Fruit fly (Drosophila melanogaster) whole organism, embryonic: ENCODE measurements around the gene Glyat.

Experiments
- ATbp ChIP-seq: fragments of 200-800 bp; sonication (Bioruptor generic); optimal IDR thresholded peaks from 2 replicates; lab custom pipeline; 2017; ENCODE audit warnings: missing biosample characterization, mild to moderate bottlenecking, missing genetic modification characterization, missing genetic modification reagents
- B-H1 ChIP-seq: fragments of 200-800 bp; sonication (Bioruptor generic); IDR thresholded peaks from 3 replicates; pipeline ENCODE4 v1.3.6; 2022; ENCODE audit warnings: missing biosample characterization, missing genetic modification characterization
- CG1024 ChIP-seq: fragments of 200-800 bp; sonication (Bioruptor generic); IDR thresholded peaks from 2 replicates; pipeline ENCODE4 v1.3.6; 2022; ENCODE audit warnings: missing biosample characterization, missing genetic modification characterization
- CG12071 ChIP-seq: fragments of 200-800 bp; sonication (Bioruptor generic); optimal IDR thresholded peaks from 3 replicates; lab custom pipeline; 2018; ENCODE audit warnings: missing biosample characterization, mild to moderate bottlenecking, missing genetic modification characterization
- CG12155 ChIP-seq: fragments of 200-800 bp; sonication (Bioruptor generic); optimal IDR thresholded peaks from 3 replicates; lab custom pipeline; 2016; ENCODE audit warnings: missing biosample characterization, missing genetic modification characterization
- CG12299 ChIP-seq: fragments of 200-800 bp; sonication (Bioruptor generic); optimal IDR thresholded peaks from 2 replicates; lab custom pipeline; 2018; ENCODE audit warnings: missing biosample characterization, mild to moderate bottlenecking, missing genetic modification characterization
- CG12744 ChIP-seq: fragments of 200-800 bp; sonication (Bioruptor generic); optimal IDR thresholded peaks from 2 replicates; lab custom pipeline; 2016; ENCODE audit warnings: missing biosample characterization, missing genetic modification characterization
- CG13775 ChIP-seq: fragments of 200-800 bp; sonication (Bioruptor generic); optimal IDR thresholded peaks from 3 replicates; lab custom pipeline; 2017; ENCODE audit warnings: missing biosample characterization, mild to moderate bottlenecking, missing genetic modification characterization
- CG1529 ChIP-seq: fragments of 200-800 bp; sonication (Bioruptor generic); optimal IDR thresholded peaks from 3 replicates; lab custom pipeline; 2018; ENCODE audit warnings: missing biosample characterization, missing genetic modification characterization
- CG1603 ChIP-seq: fragments of 200-800 bp; sonication (Bioruptor generic); optimal IDR thresholded peaks from 2 replicates; lab custom pipeline; 2019; ENCODE audit warnings: missing biosample characterization, mild to moderate bottlenecking, missing genetic modification characterization, moderate library complexity
- CG2116 ChIP-seq: fragments of 200-800 bp; sonication (Bioruptor generic); optimal IDR thresholded peaks from 3 replicates; lab custom pipeline; 2018; ENCODE audit warnings: missing biosample characterization, mild to moderate bottlenecking, missing genetic modification characterization
- CG2129 ChIP-seq: fragments of 200-800 bp; sonication (Bioruptor generic); IDR thresholded peaks from 2 replicates; pipeline ENCODE4 v1.3.6; 2022; ENCODE audit warnings: missing biosample characterization, missing genetic modification characterization; ENCODE audit not compliant: partially characterized antibody
- CG2199 ChIP-seq: fragments of 200-800 bp; sonication (Bioruptor generic); IDR thresholded peaks from 3 replicates; pipeline ENCODE4 v1.3.6; 2022; ENCODE audit warnings: missing biosample characterization, missing genetic modification characterization
- CG4328 ChIP-seq: fragments of 200-800 bp; sonication (Bioruptor generic); optimal IDR thresholded peaks from 3 replicates; lab custom pipeline; 2017; ENCODE audit warnings: missing biosample characterization, missing genetic modification reagents, missing genetic modification characterization
- CG4424 ChIP-seq: fragments of 200-800 bp; sonication (Bioruptor generic); optimal IDR thresholded peaks from 3 replicates; lab custom pipeline; 2016; ENCODE audit warnings: missing biosample characterization, missing genetic modification characterization
- CG4820 ChIP-seq: fragments of 200-800 bp; sonication (Bioruptor generic); optimal IDR thresholded peaks from 3 replicates; lab custom pipeline; 2016; ENCODE audit warnings: missing biosample characterization, missing genetic modification characterization
- CG6175 ChIP-seq: fragments of 200-800 bp; sonication (Bioruptor generic); IDR thresholded peaks from 3 replicates; pipeline ENCODE4 v1.3.6; 2022; ENCODE audit warnings: missing biosample characterization, missing genetic modification characterization
- CG6254 ChIP-seq: fragments of 200-800 bp; sonication (Bioruptor generic); optimal IDR thresholded peaks from 3 replicates; lab custom pipeline; 2017; ENCODE audit warnings: mild to moderate bottlenecking, missing biosample characterization, missing genetic modification reagents, missing genetic modification characterization
- CG6272 ChIP-seq: fragments of 200-800 bp; sonication (Bioruptor generic); IDR thresholded peaks from 2 replicates; pipeline ENCODE4 v1.3.6; 2022; ENCODE audit warnings: missing biosample characterization, missing genetic modification characterization
- CG6689 ChIP-seq: fragments of 200-800 bp; sonication (Bioruptor generic); IDR thresholded peaks from 2 replicates; pipeline ENCODE4 v1.3.6; 2022; ENCODE audit warnings: missing biosample characterization, missing genetic modification characterization
- CG6765 ChIP-seq: fragments of 200-800 bp; sonication (Bioruptor generic); optimal IDR thresholded peaks from 3 replicates; lab custom pipeline; 2017; ENCODE audit warnings: missing biosample characterization, mild to moderate bottlenecking, missing genetic modification characterization
- CG7786 ChIP-seq: fragments of 200-800 bp; sonication (Bioruptor generic); optimal IDR thresholded peaks from 2 replicates; lab custom pipeline; 2016; ENCODE audit warnings: missing biosample characterization, missing genetic modification characterization
- CG8281 ChIP-seq: fragments of 200-800 bp; sonication (Bioruptor generic); optimal IDR thresholded peaks from 2 replicates; lab custom pipeline; 2018; ENCODE audit warnings: missing biosample characterization, mild to moderate bottlenecking, missing genetic modification characterization, moderate library complexity
- CG9797 ChIP-seq: fragments of 200-800 bp; sonication (Bioruptor generic); optimal IDR thresholded peaks from 3 replicates; lab custom pipeline; 2018; ENCODE audit warnings: missing biosample characterization, mild to moderate bottlenecking, missing genetic modification characterization
- CoRest ChIP-seq: fragments of 200-800 bp; sonication (Bioruptor generic); optimal IDR thresholded peaks from 3 replicates; lab custom pipeline; 2018; ENCODE audit warnings: missing biosample characterization, mild to moderate bottlenecking, missing genetic modification characterization, moderate library complexity
- HLHmδ ChIP-seq: fragments of 200-800 bp; sonication (Bioruptor generic); optimal IDR thresholded peaks from 2 replicates; lab custom pipeline; 2018; ENCODE audit warnings: missing biosample characterization, mild to moderate bottlenecking, missing genetic modification characterization, moderate library complexity
- Hmr ChIP-seq: fragments of 200-800 bp; sonication (Bioruptor generic); optimal IDR thresholded peaks from 3 replicates; lab custom pipeline; 2017; ENCODE audit warnings: mild to moderate bottlenecking, missing biosample characterization, missing genetic modification reagents, missing genetic modification characterization
- PHDP ChIP-seq: fragments of 200-800 bp; sonication (Bioruptor generic); optimal IDR thresholded peaks from 3 replicates; lab custom pipeline; 2018; ENCODE audit warnings: missing biosample characterization, mild to moderate bottlenecking, missing genetic modification characterization, moderate library complexity
- Ssrp ChIP-seq: fragments of 200-800 bp; sonication (Bioruptor generic); optimal IDR thresholded peaks from 2 replicates; lab custom pipeline; 2018; ENCODE audit warnings: missing biosample characterization, mild to moderate bottlenecking, missing genetic modification characterization, moderate library complexity
- YL-1 ChIP-seq: fragments of 200-800 bp; sonication (Bioruptor generic); optimal IDR thresholded peaks from 3 replicates; lab custom pipeline; 2017; ENCODE audit warnings: missing biosample characterization, mild to moderate bottlenecking, missing genetic modification characterization
- al ChIP-seq: fragments of 200-800 bp; sonication (Bioruptor generic); IDR thresholded peaks from 2 replicates; pipeline ENCODE4 v1.3.6; 2022; ENCODE audit warnings: missing biosample characterization, missing genetic modification characterization
- bbx ChIP-seq: fragments of 200-800 bp; sonication (Bioruptor generic); IDR thresholded peaks from 2 replicates; pipeline ENCODE4 v1.3.6; 2022; ENCODE audit warnings: missing biosample characterization, missing genetic modification characterization; ENCODE audit not compliant: partially characterized antibody
- chinmo ChIP-seq: fragments of 200-800 bp; sonication (Bioruptor generic); IDR thresholded peaks from 4 replicates; pipeline ENCODE4 v1.3.6; 2022; ENCODE audit warnings: missing biosample characterization, missing genetic modification characterization; ENCODE audit not compliant: partially characterized antibody
- chn ChIP-seq: fragments of 200-800 bp; sonication (Bioruptor generic); optimal IDR thresholded peaks from 2 replicates; lab custom pipeline; 2016; ENCODE audit warnings: missing biosample characterization, missing genetic modification characterization
- disco-r ChIP-seq: fragments of 200-800 bp; sonication (Bioruptor generic); optimal IDR thresholded peaks from 2 replicates; lab custom pipeline; 2016; ENCODE audit warnings: missing biosample characterization, missing genetic modification characterization
- fd64A ChIP-seq: fragments of 200-800 bp; sonication (Bioruptor generic); optimal IDR thresholded peaks from 3 replicates; lab custom pipeline; 2018; ENCODE audit warnings: missing biosample characterization, mild to moderate bottlenecking, missing genetic modification characterization
- gcm2 ChIP-seq: fragments of 200-800 bp; sonication (Bioruptor generic); optimal IDR thresholded peaks from 2 replicates; lab custom pipeline; 2016; ENCODE audit warnings: missing biosample characterization, missing genetic modification characterization
- h ChIP-seq: fragments of >200 bp; optimal IDR thresholded peaks from 2 replicates; lab custom pipeline; 2017
- hb ChIP-seq: fragments of 200-800 bp; sonication (Bioruptor generic); IDR thresholded peaks from 3 replicates; pipeline ENCODE4 v1.3.6; 2022; ENCODE audit warnings: missing biosample characterization, missing genetic modification characterization; ENCODE audit not compliant: partially characterized antibody
- her ChIP-seq: fragments of 200-800 bp; sonication (Bioruptor generic); optimal IDR thresholded peaks from 2 replicates; lab custom pipeline; 2016; ENCODE audit warnings: missing biosample characterization, missing genetic modification characterization
- insv ChIP-seq, 2 experiments: fragments of 200-800 bp; sonication (Bioruptor generic); optimal IDR thresholded peaks; 3 replicates each; lab custom pipeline; 2016 to 2018; ENCODE audit warnings: missing biosample characterization in 2 of 2, missing genetic modification characterization in 2 of 2
- maf-S ChIP-seq: fragments of 200-800 bp; sonication (Bioruptor generic); optimal IDR thresholded peaks from 2 replicates; lab custom pipeline; 2016; ENCODE audit warnings: missing biosample characterization, missing genetic modification characterization
- org-1 ChIP-seq: fragments of 200-800 bp; sonication (Bioruptor generic); optimal IDR thresholded peaks from 2 replicates; lab custom pipeline; 2017; ENCODE audit warnings: missing biosample characterization, missing genetic modification characterization
- pan ChIP-seq, 4 experiments: fragments of >200 bp in 3 of 4; fragments of 200-800 bp in 1 of 4; sonication (Bioruptor generic) in 1 of 4; optimal IDR thresholded peaks in 3 of 4; IDR thresholded peaks in 1 of 4; 2 replicates each; pipeline versions ENCODE4 v1.3.6 to Lab custom; 2017 to 2022; ENCODE audit warnings: missing biosample characterization in 2 of 4, missing genetic modification characterization in 2 of 4, mixed read lengths in 1 of 4
- sima ChIP-seq: fragments of 200-800 bp; sonication (Bioruptor generic); optimal IDR thresholded peaks from 2 replicates; lab custom pipeline; 2016; ENCODE audit warnings: missing biosample characterization, missing genetic modification characterization
- sob ChIP-seq: fragments of 200-800 bp; sonication (Bioruptor generic); IDR thresholded peaks from 2 replicates; pipeline ENCODE4 v1.3.6; 2022; ENCODE audit warnings: missing biosample characterization, missing genetic modification characterization
- tio ChIP-seq: fragments of 200-800 bp; sonication (Bioruptor generic); optimal IDR thresholded peaks from 2 replicates; lab custom pipeline; 2017; ENCODE audit warnings: missing biosample characterization, missing genetic modification characterization, inconsistent platforms
- vvl ChIP-seq: fragments of 200-800 bp; sonication (Bioruptor generic); IDR thresholded peaks from 2 replicates; pipeline ENCODE4 v1.3.6; 2022; ENCODE audit warnings: missing biosample characterization, missing genetic modification characterization
- z ChIP-seq: fragments of 200-800 bp; sonication (Bioruptor generic); IDR thresholded peaks from 3 replicates; pipeline ENCODE4 v1.3.6; 2022; ENCODE audit warnings: missing biosample characterization, missing genetic modification characterization

The Glyat gene

DNA sequence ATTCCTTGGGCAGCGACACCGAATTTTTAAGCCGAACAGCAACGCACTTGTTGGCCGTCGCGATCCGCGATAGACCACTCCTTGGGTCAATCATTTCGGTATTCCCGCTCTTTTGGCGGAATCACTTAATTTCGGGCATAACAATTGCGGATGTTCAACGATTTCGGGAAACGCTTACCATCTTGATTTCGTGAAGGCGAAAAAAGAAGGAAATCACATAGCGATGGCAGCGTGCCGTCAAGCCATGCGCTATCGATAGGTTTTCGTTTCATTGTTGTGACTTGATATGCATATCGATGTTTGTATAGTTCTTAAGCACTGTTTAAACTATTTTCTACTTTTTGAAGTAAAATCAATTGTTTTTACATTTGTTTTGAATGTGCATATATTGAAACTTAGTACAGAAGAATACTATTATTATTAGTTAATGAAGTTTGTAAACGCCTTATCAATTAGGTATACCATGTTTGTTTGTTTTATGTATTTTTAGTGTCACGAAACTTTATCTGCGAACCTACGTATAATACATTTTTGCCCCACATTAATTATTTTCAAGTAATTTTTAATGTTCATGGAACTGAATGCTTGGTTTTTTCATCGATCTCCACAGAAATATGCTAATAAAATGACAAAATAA is 32.3 kb upstream of the Glyat start, which contains the start of gene RpL36A (continued):
- TF ChIP-seq hb (peak; percentile 84), her (GFP tag; lab: Kevin White, UChicago) (peak; percentile 68), disco-r (GFP tag; lab: Kevin White, UChicago) (peak; percentile 53), ATbp (GFP tag; lab: Kevin White, UChicago) (peak; percentile 62), CG6175 (GFP tag; lab: Robert Waterston, UW) (0 out of 3 replicates have a peak, but pooled peaks have one; percentile 24), B-H1 (GFP tag; lab: Robert Waterston, UW) (peak; percentile 27; the same call in 1 of the 3 replicates), tio (GFP tag; lab: Kevin White, UChicago) (no peak), CG13775 (GFP tag; lab: Kevin White, UChicago) (peak; percentile 64), Ssrp (no peak), Hmr (peak; percentile 78), CG12744 (GFP tag; lab: Kevin White, UChicago) (peak; percentile 46), CG2129 (GFP tag; lab: Robert Waterston, UW) (peak; percentile 75), fd64A (GFP tag; lab: Kevin White, UChicago) (peak; percentile 69), CG2199 (0 out of 3 replicates have a peak, but pooled peaks have one; percentile 63), CG1529 (GFP tag; lab: Kevin White, UChicago) (peak; percentile 29), CG9797 (GFP tag; lab: Kevin White, UChicago) (peak; percentile 3), h (lab: Kevin White, UChicago) (no peak), CG6254 (no peak), chinmo (GFP tag; lab: Robert Waterston, UW) (no peak), CG1603 (tag; lab: Kevin White, UChicago) (peak; percentile 82), PHDP (tag; lab: Kevin White, UChicago) (peak; percentile 72), sima (no peak), sob (GFP tag; lab: Robert Waterston, UW) (peak; percentile 84), CG6689 (GFP tag; lab: Robert Waterston, UW) (peak; percentile 6; the same call in 1 of the 2 replicates), chn (GFP tag; lab: Kevin White, UChicago) (peak; percentile 54), CG4820 (GFP tag; lab: Kevin White, UChicago) (no peak), vvl (GFP tag; lab: Robert Waterston, UW) (peak; percentile 74), CG4424 (GFP tag; lab: Kevin White, UChicago) (peak; percentile 17), CG4328 (GFP tag; lab: Kevin White, UChicago) (peak; percentile 55), CG8281 (tag; lab: Kevin White, UChicago) (no peak), CG6765 (GFP tag; lab: Kevin White, UChicago) (peak; percentile 81), CoRest (tag; lab: Kevin White, UChicago) (peak; percentile 55), CG7786 (GFP tag; lab: Kevin White, UChicago) (peak; percentile 35), maf-S (GFP tag; lab: Kevin White, UChicago) (peak; percentile 69), CG12155 (GFP tag; lab: Kevin White, UChicago) (no peak), pan (optimal IDR thresholded peaks at IDR 0.05; lab: Kevin White, UChicago) (no peak), pan (GFP tag; optimal IDR thresholded peaks at IDR 0.05 in 1 of 2, IDR thresholded peaks at IDR 0.05 in 1 of 2) (peak in 1 of 2 experiments; percentile 56), YL-1 (GFP tag; lab: Kevin White, UChicago) (peak; percentile 91), insv (GFP tag; optimal IDR thresholded peaks at IDR 0.05; lab: Kevin White, UChicago) (peak in 1 of 2 experiments; percentile 54), bbx (GFP tag; lab: Robert Waterston, UW) (peak; percentile 94), CG12071 (GFP tag; lab: Kevin White, UChicago) (peak; percentile 75), al (GFP tag; lab: Robert Waterston, UW) (0 out of 2 replicates have a peak, but pooled peaks have one; percentile 23), HLHmδ (GFP tag; lab: Kevin White, UChicago) (peak; percentile 52), CG6272 (GFP tag; lab: Robert Waterston, UW) (peak; percentile 15; the same call in 1 of the 2 replicates), CG12299 (tag; lab: Kevin White, UChicago) (peak; percentile 50), CG2116 (GFP tag; lab: Kevin White, UChicago) (peak; percentile 85), CG1024 (no peak), org-1 (GFP tag; lab: Kevin White, UChicago) (peak; percentile 43), z (GFP tag; lab: Robert Waterston, UW) (no peak), gcm2 (GFP tag; lab: Kevin White, UChicago) (peak; percentile 47)
